Fruit fly (Drosophila melanogaster): ENCODE measurements around the gene GstD9.

The GstD9 gene

DNA sequence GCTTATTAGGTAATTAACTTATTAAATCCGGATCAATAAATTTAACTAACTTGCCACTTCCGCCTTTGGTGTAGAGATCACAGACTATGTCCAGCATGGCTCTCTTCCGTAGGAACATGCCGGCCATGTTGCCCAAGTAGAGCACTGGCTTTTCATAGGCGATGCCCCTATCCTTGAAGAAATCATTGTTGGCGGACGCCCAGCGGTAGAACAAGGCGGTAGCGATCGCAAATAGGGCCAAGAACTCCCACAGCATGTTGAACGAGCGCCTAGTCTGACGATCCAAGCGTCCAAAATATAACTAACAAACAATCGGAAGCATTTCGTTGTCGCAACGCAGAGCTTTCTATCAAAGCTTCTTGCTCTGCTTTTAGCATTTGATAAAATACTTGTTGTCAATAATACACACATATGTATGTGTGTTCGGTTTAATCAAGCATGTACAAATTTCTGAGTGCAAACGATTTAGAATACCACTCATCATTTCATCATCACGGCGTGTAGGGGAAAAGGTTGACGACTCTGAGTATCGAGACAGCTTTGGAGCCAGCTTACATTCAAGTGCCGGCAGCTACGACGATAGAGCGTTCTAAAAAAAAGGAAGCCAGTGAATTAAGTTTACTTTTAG, 31.4 kb upstream of the GstD9 start, which contains the start of gene Cyp9f3 (continued):
- no peak for TF ChIP-seq sd (tag; optimal IDR thresholded peaks at IDR 0.05)
- no peak for TF ChIP-seq scrt (GFP tag; optimal IDR thresholded peaks at IDR 0.05)
- no peak for TF ChIP-seq dmrt11E (tag; optimal IDR thresholded peaks at IDR 0.05)
- TF ChIP-seq br (optimal IDR thresholded peaks at IDR 0.05) = no peak
- TF ChIP-seq her (GFP tag; optimal IDR thresholded peaks at IDR 0.05) = no peak
- no peak for TF ChIP-seq CG7372 (GFP tag; IDR thresholded peaks at IDR 0.05)
- no peak for TF ChIP-seq bcd (GFP tag; optimal IDR thresholded peaks at IDR 0.05)
- TF ChIP-seq CG16815 (GFP tag; optimal IDR thresholded peaks at IDR 0.05) = no peak
- no peak for TF ChIP-seq cas (GFP tag; IDR thresholded peaks at IDR 0.05)
- TF ChIP-seq Adf1 (GFP tag; IDR thresholded peaks at IDR 0.05) = no peak
- TF ChIP-seq CG17802 (tag; optimal IDR thresholded peaks at IDR 0.05) = no peak
- TF ChIP-seq CG9797 (GFP tag; optimal IDR thresholded peaks at IDR 0.05) = no peak
- no peak for TF ChIP-seq CG7556 (GFP tag; optimal IDR thresholded peaks at IDR 0.05)
- peak; percentile 25 for TF ChIP-seq lab (GFP tag; optimal IDR thresholded peaks at IDR 0.05)
- no peak for TF ChIP-seq CG8924 (tag; optimal IDR thresholded peaks at IDR 0.05)
- no peak for TF ChIP-seq org-1 (GFP tag; optimal IDR thresholded peaks at IDR 0.05)
- TF ChIP-seq CG12659 (GFP tag; optimal IDR thresholded peaks at IDR 0.05) = no peak
- TF ChIP-seq mirr (GFP tag; optimal IDR thresholded peaks at IDR 0.05) = peak; percentile 69
- no peak for TF ChIP-seq CG31388 (GFP tag; optimal IDR thresholded peaks at IDR 0.05)
- no peak for TF ChIP-seq tio (GFP tag; optimal IDR thresholded peaks at IDR 0.05)
- TF ChIP-seq Chrac-16 (GFP tag; optimal IDR thresholded peaks at IDR 0.05) = no peak
- no peak for TF ChIP-seq dmrt99B (tag; optimal IDR thresholded peaks at IDR 0.05)
- TF ChIP-seq CG32767 (GFP tag; IDR thresholded peaks at IDR 0.05) = 0 out of 2 replicates have a peak, but pooled peaks have one; percentile 9
- TF ChIP-seq chinmo (GFP tag; IDR thresholded peaks at IDR 0.05; ENCODE audit: partially characterized antibody) = 0 out of 4 replicates have a peak, but pooled peaks have one; percentile 43
- no peak for TF ChIP-seq run (tag; optimal IDR thresholded peaks at IDR 0.05)
- no peak for TF ChIP-seq otp (GFP tag; IDR thresholded peaks at IDR 0.05)
- TF ChIP-seq CG11723 (GFP tag; optimal IDR thresholded peaks at IDR 0.05) = no peak
- TF ChIP-seq CG4424 (GFP tag; optimal IDR thresholded peaks at IDR 0.05) = no peak
- no peak for TF ChIP-seq CG31224 (GFP tag; IDR thresholded peaks at IDR 0.05)
- TF ChIP-seq sima (GFP tag; optimal IDR thresholded peaks at IDR 0.05) = no peak
- no peak for TF ChIP-seq CG6765 (GFP tag; optimal IDR thresholded peaks at IDR 0.05)
- peak; percentile 2 for TF ChIP-seq sug (tag; optimal IDR thresholded peaks at IDR 0.05)
- TF ChIP-seq zen (tag; optimal IDR thresholded peaks at IDR 0.05) = no peak
- no peak for TF ChIP-seq ci (GFP tag; IDR thresholded peaks at IDR 0.05)
- no peak for TF ChIP-seq CG9727 (GFP tag; optimal IDR thresholded peaks at IDR 0.05)
- no peak for TF ChIP-seq CG13123 (GFP tag; optimal IDR thresholded peaks at IDR 0.05)
- no peak for TF ChIP-seq Sin3A (optimal IDR thresholded peaks at IDR 0.05)
- no peak for TF ChIP-seq Sry-δ (GFP tag; optimal IDR thresholded peaks at IDR 0.05)
- no peak for TF ChIP-seq rib (GFP tag; IDR thresholded peaks at IDR 0.05)
- TF ChIP-seq gfzf (GFP tag; optimal IDR thresholded peaks at IDR 0.05) = no peak
- TF ChIP-seq CG17328 (GFP tag; IDR thresholded peaks at IDR 0.05) = no peak
- peak; percentile 96 for TF ChIP-seq CG34376 (GFP tag; optimal IDR thresholded peaks at IDR 0.05)
- peak; percentile 53 for TF ChIP-seq exex (tag; optimal IDR thresholded peaks at IDR 0.05)
- TF ChIP-seq CG4617 (GFP tag; optimal IDR thresholded peaks at IDR 0.05; ENCODE audit: borderline replicate concordance) = no peak
- TF ChIP-seq Hand (GFP tag; optimal IDR thresholded peaks at IDR 0.05) = no peak
- TF ChIP-seq al (GFP tag; IDR thresholded peaks at IDR 0.05) = no peak
- no peak for TF ChIP-seq H15 (GFP tag; IDR thresholded peaks at IDR 0.05)
- TF ChIP-seq CG8281 (tag; optimal IDR thresholded peaks at IDR 0.05) = peak; percentile 8
- TF ChIP-seq Atf3 (GFP tag; optimal IDR thresholded peaks at IDR 0.05) = no peak
- TF ChIP-seq nerfin-2 (GFP tag; IDR thresholded peaks at IDR 0.05; ENCODE audit: partially characterized antibody) = 0 out of 2 replicates have a peak, but pooled peaks have one; percentile 20
- TF ChIP-seq kay (GFP tag; optimal IDR thresholded peaks at IDR 0.05) = no peak
